Worm (Caenorhabditis elegans): ENCODE data around the gene K08H2.3.

The K08H2.3 gene

DNA sequence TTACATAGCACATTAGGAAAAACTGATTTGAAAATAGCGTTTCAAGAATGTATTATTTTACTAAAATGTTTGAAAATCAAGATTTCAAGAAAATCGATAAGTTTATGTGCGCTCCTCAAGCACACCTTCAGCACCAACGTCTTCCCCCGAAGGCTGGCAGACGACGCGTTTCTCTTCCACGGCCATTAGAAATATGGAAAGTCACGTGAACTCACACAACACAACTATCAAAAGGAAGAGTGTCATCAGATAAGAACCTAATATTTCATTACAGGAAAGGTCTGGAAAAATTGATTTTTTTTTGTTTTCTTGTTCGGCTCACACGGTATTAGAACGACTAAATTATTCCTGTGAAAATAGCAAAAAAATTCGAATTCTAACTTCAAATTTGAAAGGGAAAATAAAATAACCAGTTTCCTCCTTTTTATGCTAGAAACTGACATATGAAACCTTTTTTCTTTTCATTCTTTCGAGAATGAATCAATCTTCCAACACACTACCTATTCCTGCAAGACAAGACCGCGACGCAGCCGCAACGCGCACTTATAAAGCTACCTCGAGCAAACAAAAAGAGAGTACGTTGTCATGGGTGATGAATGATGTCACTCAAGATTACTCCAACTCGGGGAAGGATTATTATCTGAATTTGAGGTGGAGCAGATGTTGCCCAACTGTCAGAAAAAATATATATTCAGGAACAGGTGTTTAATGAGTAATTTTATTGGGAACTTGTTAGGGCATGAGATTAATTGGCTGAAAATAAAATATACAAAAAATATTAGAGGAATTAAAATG lies 11.9 kb upstream of the K08H2.3 start:
- no peak for TF ChIP-seq unc-62 (GFP tag; optimal IDR thresholded peaks at IDR 0.05)

DNA sequence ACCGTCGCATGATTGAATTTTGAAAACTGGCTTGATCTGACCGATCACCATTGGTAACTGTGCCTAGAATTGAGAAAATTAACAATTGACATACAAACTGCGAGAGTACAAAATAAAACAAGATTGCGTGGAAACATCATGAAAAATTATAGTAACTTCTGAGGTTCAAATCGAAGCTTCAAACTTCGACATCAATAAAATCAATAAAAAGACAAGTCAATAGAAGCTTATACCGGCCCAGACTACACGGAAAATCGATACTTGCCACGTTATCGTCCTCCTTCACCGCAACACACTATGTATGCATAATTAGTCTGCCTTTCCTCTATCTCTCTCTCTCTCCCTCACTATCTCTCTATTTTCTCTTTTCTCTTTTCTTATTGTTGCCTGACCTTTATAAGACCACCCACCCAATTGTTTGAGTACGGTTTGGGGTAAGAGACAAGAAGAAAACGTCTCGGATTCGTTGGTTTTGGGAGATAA lies 10.5 kb upstream of the K08H2.3 start, which contains the start of gene skr-21:
Gene skr-21, minus strand, starts transcription at position 51 of the 483 bp plus-strand sequence.
- TF ChIP-seq unc-62 (GFP tag; optimal IDR thresholded peaks at IDR 0.05): no peak

ce11 chrX:13227778-13228177 lies 9.4 kb upstream of the K08H2.3 start:
- no peak for TF ChIP-seq unc-62 (GFP tag; optimal IDR thresholded peaks at IDR 0.05)

- TF ChIP-seq unc-62 (GFP tag; optimal IDR thresholded peaks at IDR 0.05): no peak
Measured at ce11 chrX:13232259-13232658, 4.9 kb upstream of the K08H2.3 start, which contains the start of gene bgnt-1.5. TSS of gene bgnt-1.5 (minus strand) at chrX:13232359.

DNA sequence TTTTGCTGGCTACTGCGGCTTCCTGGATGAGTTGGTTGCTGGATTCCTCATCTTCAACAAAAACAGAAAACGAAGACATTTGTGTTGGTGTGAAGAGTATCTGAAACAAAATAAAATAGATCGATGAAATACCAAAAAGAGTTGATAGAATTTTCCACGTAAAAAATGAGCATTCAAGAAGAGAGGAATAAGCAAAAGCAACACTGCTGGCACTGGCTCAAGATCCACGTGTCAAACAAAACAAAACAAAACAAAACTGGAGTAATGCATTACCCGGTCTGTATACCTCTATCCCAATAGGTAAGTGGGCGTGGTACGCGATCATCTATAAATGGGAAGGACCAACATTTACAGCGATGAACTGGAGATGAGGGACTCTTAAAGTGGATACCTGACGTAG lies 2.3 kb upstream of the K08H2.3 start, which contains the start of gene K08H2.2:
Gene K08H2.2, minus strand, starts transcription at position 101 of the 400 bp plus-strand sequence.
- TF ChIP-seq unc-62 (GFP tag; optimal IDR thresholded peaks at IDR 0.05): no peak

DNA sequence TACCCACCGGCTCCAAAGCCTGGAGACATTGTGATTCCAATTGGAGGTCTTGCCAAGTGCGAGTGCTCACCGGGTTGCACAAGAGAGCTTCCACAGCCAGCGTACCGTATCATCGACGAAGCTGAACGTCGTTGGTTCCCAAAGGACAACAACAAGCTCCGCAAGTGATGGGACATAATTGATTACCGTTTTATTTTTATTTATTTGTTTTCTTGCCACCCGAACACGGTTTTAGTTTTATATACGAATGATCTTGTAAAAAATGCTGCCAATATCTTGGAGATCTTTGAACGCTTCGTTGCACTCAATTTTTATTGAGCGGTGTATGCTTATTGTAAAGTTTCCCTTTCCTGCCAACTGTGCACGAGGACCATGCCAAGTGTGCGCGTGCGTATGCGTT lies 995 bp downstream of the K08H2.3 start, which contains the start of gene K08H2.4:
Gene K08H2.4, plus strand, starts transcription at position 301 of the 400 bp plus-strand sequence.
- no peak for TF ChIP-seq unc-62 (GFP tag; optimal IDR thresholded peaks at IDR 0.05)

DNA sequence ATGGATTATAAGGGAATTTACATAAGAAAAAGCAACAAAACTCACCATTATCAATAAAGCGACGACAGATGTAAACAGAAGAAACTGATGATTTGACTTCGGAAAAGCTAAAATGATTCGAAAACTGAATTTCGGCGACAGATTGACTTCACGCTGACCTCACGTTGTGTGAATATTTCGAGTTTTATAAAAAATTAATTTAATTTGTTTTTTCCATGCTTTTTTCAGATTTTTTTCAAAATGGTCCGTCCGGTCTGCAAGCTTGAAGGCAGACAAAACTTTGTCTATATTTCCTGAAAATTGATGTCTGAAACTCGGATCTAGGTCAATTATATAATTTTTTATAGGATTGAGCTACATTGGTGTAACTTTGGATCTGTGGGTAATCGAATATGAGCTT lies 5.0 kb downstream of the K08H2.3 start, which contains the start of gene K08H2.5:
Gene K08H2.5, minus strand, starts transcription at position 101 of the 400 bp plus-strand sequence.
- no peak for TF ChIP-seq unc-62 (GFP tag; optimal IDR thresholded peaks at IDR 0.05)

ce11 chrX:13245090-13245489 lies 7.9 kb downstream of the K08H2.3 start, which contains the start of gene hpl-1:
TSS of gene hpl-1 (plus strand) at chrX:13245390.
- TF ChIP-seq unc-62 (GFP tag; optimal IDR thresholded peaks at IDR 0.05): no peak

- no peak for TF ChIP-seq unc-62 (GFP tag; optimal IDR thresholded peaks at IDR 0.05)
Measured at ce11 chrX:13246668-13247358, 9.6 kb downstream of the K08H2.3 start.

DNA sequence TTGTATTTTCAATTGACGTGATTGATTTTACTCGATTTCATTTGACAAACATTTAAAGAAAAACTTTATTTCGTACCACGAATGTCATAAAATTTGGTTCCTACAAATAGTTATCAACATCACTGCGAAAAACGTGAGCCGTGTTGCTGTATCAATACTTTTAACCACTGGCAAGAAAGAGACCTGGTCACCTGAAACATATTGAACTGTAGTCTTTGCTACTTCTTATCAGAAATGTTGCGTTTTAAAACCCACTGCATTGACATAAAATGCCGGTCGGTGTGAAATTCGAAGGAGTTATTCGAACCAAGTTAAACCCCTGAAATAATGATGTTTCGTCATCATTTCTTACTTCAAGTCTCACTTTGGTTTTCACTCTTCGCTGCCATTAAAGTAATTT lies 10.4 kb downstream of the K08H2.3 start:
- no peak for TF ChIP-seq unc-62 (GFP tag; optimal IDR thresholded peaks at IDR 0.05)

DNA sequence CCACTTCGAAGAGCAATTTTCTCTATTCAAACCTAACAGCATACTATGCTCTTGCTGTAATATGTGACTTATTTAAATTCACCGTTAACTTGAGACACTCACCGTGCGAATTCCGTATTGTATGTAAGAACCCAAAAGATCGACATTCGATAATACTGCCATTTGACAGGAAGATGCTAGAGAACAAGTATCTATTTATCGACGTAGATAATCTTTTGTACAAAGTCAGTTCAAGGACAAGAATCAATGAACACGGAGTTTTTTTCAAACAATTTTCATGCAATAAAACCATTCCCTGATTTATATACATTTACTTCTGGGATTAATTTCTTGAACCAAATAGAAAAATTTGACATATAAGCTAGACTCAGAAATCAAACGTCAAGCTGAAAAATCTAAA lies 11.1 kb downstream of the K08H2.3 start, which contains the start of gene K08H2.7:
Gene K08H2.7, minus strand, starts transcription at position 173 of the 400 bp plus-strand sequence.
- no peak for TF ChIP-seq unc-62 (GFP tag; optimal IDR thresholded peaks at IDR 0.05)

DNA sequence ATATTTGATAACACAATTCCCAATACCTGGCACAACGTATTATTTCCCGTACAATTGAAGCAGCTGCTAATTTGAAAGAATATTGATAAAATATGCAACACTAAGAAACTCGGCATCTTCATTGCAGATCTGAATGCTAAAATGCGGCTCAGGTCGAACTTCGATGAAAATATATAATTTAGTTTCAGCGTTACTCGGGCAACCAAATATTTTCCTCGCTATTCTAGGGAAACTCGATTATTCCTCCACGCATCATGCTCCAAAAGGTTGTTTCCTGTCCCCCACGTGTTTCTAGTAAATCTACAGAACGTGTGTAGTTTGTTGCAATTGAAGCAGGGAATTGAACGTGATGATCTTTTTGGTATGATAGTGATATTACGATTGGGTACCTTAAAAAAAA lies 11.9 kb downstream of the K08H2.3 start:
- TF ChIP-seq unc-62 (GFP tag; optimal IDR thresholded peaks at IDR 0.05): no peak

ce11 chrX:13250163-13250562 lies 13.0 kb downstream of the K08H2.3 start:
- no peak for TF ChIP-seq unc-62 (GFP tag; optimal IDR thresholded peaks at IDR 0.05)

DNA sequence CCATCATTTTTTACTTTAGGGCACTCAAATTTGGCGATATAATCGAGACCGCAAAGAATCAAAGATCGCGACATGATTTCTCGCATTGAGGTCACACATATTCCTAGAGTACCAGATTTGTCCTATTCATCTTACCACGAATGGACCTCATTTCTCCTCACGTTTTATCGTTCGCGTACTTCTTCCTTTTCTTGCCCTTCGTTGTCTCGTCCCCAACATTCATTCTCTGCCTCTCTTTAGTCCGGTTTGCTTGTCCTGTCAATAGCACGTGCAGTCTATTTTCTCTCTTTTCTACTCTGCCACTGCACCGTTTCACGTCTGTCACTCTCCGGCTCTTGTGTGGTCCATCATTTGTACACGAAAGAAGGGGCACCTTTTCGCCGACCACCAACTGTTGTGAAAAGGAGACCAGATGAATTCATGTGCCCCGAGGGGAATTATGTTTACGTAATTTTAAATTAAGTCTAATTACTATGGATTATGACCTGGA lies 14.2 kb downstream of the K08H2.3 start:
- no peak for TF ChIP-seq unc-62 (GFP tag; optimal IDR thresholded peaks at IDR 0.05)

DNA sequence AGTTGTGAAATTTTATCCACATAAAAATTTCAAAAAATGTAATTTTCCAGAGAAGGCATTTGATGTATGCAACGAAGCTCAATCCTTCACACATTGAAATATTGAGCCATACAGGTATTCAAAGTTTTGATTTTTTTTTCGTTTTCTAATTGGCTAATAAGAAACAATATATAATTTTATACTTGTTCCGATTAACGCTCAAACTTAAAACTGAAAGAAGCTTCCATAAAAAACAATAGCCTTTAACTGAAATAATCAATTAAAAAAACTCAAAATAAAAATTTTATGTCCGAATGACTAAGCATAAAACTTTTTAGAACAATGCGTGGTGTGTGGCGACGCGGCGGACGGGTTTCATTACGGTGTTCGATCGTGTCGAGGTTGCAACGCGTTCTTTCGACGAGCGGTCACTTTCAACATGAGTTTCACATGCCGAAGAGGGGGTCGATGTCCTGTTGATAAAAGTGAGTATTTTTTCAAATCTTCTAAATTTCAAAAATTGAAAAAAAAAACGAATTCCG lies 14.8 kb downstream of the K08H2.3 start, which contains the start of gene nhr-32:
Gene nhr-32, plus strand, starts transcription at position 51 of the 521 bp plus-strand sequence.
- no peak for TF ChIP-seq unc-62 (GFP tag; optimal IDR thresholded peaks at IDR 0.05)

ce11 chrX:13257577-13257976 lies 20.4 kb downstream of the K08H2.3 start, which contains the start of gene K08H2.10:
TSS of gene K08H2.10 (plus strand) at chrX:13257806.
- TF ChIP-seq unc-62 (GFP tag; optimal IDR thresholded peaks at IDR 0.05): no peak
